Worm (Caenorhabditis elegans) whole organism, early embryonic: ENCODE results near the gene kars-1.

ENCODE experiments used
- B0310.2 ChIP-seq: sonication (generic microtip); optimal IDR thresholded peaks from 2 replicates; lab custom pipeline; 2016; ENCODE audit warnings: mild to moderate bottlenecking, missing genetic modification characterization, missing compliant biosample characterization
- F13C5.2 ChIP-seq: sonication (generic microtip); optimal IDR thresholded peaks from 2 replicates; lab custom pipeline; 2017; ENCODE audit warnings: mild to moderate bottlenecking, missing genetic modification characterization, inconsistent platforms, missing compliant biosample characterization
- aly-1 ChIP-seq: sonication (generic microtip); optimal IDR thresholded peaks from 2 replicates; lab custom pipeline; 2016; ENCODE audit warnings: missing genetic modification characterization, missing compliant biosample characterization
- ama-1 ChIP-seq: fragments of 150-350 bp; optimal IDR thresholded peaks from 2 replicates; lab custom pipeline; 2014
- ceh-13 ChIP-seq: fragments of 200-800 bp; sonication (Bioruptor generic); optimal IDR thresholded peaks from 2 replicates; lab custom pipeline; 2018; ENCODE audit warnings: mild to moderate bottlenecking, missing genetic modification characterization, missing compliant biosample characterization
- ceh-36 ChIP-seq: sonication (generic microtip); optimal IDR thresholded peaks from 2 replicates; lab custom pipeline; 2016; ENCODE audit warnings: missing genetic modification characterization, inconsistent platforms, missing compliant biosample characterization
- ets-7 ChIP-seq: sonication (generic microtip); optimal IDR thresholded peaks from 2 replicates; lab custom pipeline; 2016; ENCODE audit warnings: missing genotype, missing genetic modification characterization, missing compliant biosample characterization
- flt-1 ChIP-seq: fragments of 200-800 bp; sonication (Bioruptor generic); IDR thresholded peaks from 2 replicates; pipeline ENCODE4 v1.3.6; 2022; ENCODE audit warnings: missing genetic modification characterization, missing compliant biosample characterization
- hmbx-1 ChIP-seq: sonication (generic microtip); optimal IDR thresholded peaks from 2 replicates; lab custom pipeline; 2016; ENCODE audit warnings: mild to moderate bottlenecking, missing genetic modification characterization, missing compliant biosample characterization
- hmg-4 ChIP-seq: fragments of 200-800 bp; sonication (Bioruptor generic); optimal IDR thresholded peaks from 2 replicates; lab custom pipeline; 2018; ENCODE audit warnings: mild to moderate bottlenecking, missing genetic modification characterization, missing compliant biosample characterization
- hnd-1 ChIP-seq: sonication (generic microtip); optimal IDR thresholded peaks from 2 replicates; lab custom pipeline; 2016; ENCODE audit warnings: missing genetic modification characterization, missing compliant biosample characterization
- pes-1 ChIP-seq: fragments of 200-800 bp; sonication (Bioruptor generic); IDR thresholded peaks from 2 replicates; pipeline ENCODE4 v1.3.6; 2022; ENCODE audit warnings: missing genetic modification reagents, missing genetic modification characterization, missing compliant biosample characterization
- scrt-1 ChIP-seq: fragments of 200-800 bp; sonication (Bioruptor generic); IDR thresholded peaks from 2 replicates; pipeline ENCODE4 v1.3.6; 2022; ENCODE audit warnings: missing genetic modification characterization, missing compliant biosample characterization
- sea-1 ChIP-seq: fragments of 200-800 bp; sonication (Bioruptor generic); conservative IDR thresholded peaks from 2 replicates; pipeline ENCODE4 v1.3.6; 2022; ENCODE audit warnings: missing genetic modification characterization, missing compliant biosample characterization
- tbx-11 ChIP-seq: fragments of 200-800 bp; sonication (Bioruptor generic); IDR thresholded peaks from 2 replicates; pipeline ENCODE4 v1.3.6; 2022; ENCODE audit warnings: missing genetic modification characterization, missing compliant biosample characterization
- tbx-37 ChIP-seq: fragments of 200-800 bp; sonication (Bioruptor generic); conservative IDR thresholded peaks from 2 replicates; pipeline ENCODE4 v1.3.6; 2022; ENCODE audit warnings: missing genetic modification reagents, missing genetic modification characterization, missing compliant biosample characterization
- tra-4 ChIP-seq: sonication (generic microtip); optimal IDR thresholded peaks from 2 replicates; lab custom pipeline; 2017; ENCODE audit warnings: missing genetic modification characterization, missing compliant biosample characterization

kars-1 gene

ce11 chrII:7102288-7102687, 30.1 kb upstream of the kars-1 start:
- TF ChIP-seq sea-1 (GFP tag; lab: Robert Waterston, UW) (no peak), ceh-13 (no peak), B0310.2 (tag; lab: Kevin White, UChicago) (no peak), hmg-4 (GFP tag; lab: Kevin White, UChicago) (no peak), scrt-1 (no peak), pes-1 (GFP tag; lab: Robert Waterston, UW) (no peak), ceh-36 (tag; lab: Kevin White, UChicago) (no peak), hmbx-1 (tag; lab: Kevin White, UChicago) (no peak), hnd-1 (tag; lab: Kevin White, UChicago) (no peak), F13C5.2 (tag; lab: Kevin White, UChicago) (no peak), tbx-37 (GFP tag; lab: Robert Waterston, UW) (no peak)

ce11 chrII:7100838-7101237, 28.6 kb upstream of the kars-1 start, which contains the start of gene mmaa-1:
Gene mmaa-1 (minus strand): TSS chrII:7101165.
- TF ChIP-seq hnd-1 (tag; lab: Kevin White, UChicago) = no peak
- no peak for TF ChIP-seq sea-1 (GFP tag; lab: Robert Waterston, UW)
- TF ChIP-seq ets-7 (tag; lab: Kevin White, UChicago) = no peak
- no peak for TF ChIP-seq ceh-36 (tag; lab: Kevin White, UChicago)
- TF ChIP-seq ama-1 (lab: Kevin White, UChicago) = no peak
- TF ChIP-seq F13C5.2 (tag; lab: Kevin White, UChicago) = no peak
- TF ChIP-seq hmbx-1 (tag; lab: Kevin White, UChicago) = no peak
- TF ChIP-seq ceh-13 = no peak

- TF ChIP-seq tbx-11 (GFP tag; lab: Robert Waterston, UW) (no peak), hmbx-1 (tag; lab: Kevin White, UChicago) (no peak), hnd-1 (tag; lab: Kevin White, UChicago) (no peak), ceh-13 (no peak), tra-4 (no peak), ceh-36 (tag; lab: Kevin White, UChicago) (no peak), ets-7 (tag; lab: Kevin White, UChicago) (no peak), hmg-4 (GFP tag; lab: Kevin White, UChicago) (no peak), flt-1 (GFP tag; lab: Robert Waterston, UW) (no peak), B0310.2 (tag; lab: Kevin White, UChicago) (no peak), scrt-1 (no peak), aly-1 (tag; lab: Kevin White, UChicago) (no peak), F13C5.2 (tag; lab: Kevin White, UChicago) (no peak), tbx-37 (GFP tag; lab: Robert Waterston, UW) (no peak), pes-1 (GFP tag; lab: Robert Waterston, UW) (no peak)
Observed at ce11 chrII:7099231-7099630, 27.0 kb upstream of the kars-1 start.

- TF ChIP-seq hmbx-1 (tag; lab: Kevin White, UChicago) = no peak
- TF ChIP-seq B0310.2 (tag; lab: Kevin White, UChicago) = no peak
- no peak for TF ChIP-seq ets-7 (tag; lab: Kevin White, UChicago)
- TF ChIP-seq tbx-37 (GFP tag; lab: Robert Waterston, UW) = no peak
- TF ChIP-seq flt-1 (GFP tag; lab: Robert Waterston, UW) = no peak
- no peak for TF ChIP-seq hmg-4 (GFP tag; lab: Kevin White, UChicago)
- TF ChIP-seq ama-1 (lab: Kevin White, UChicago) = no peak
- no peak for TF ChIP-seq ceh-36 (tag; lab: Kevin White, UChicago)
- TF ChIP-seq ceh-13 = no peak
- TF ChIP-seq sea-1 (GFP tag; lab: Robert Waterston, UW) = no peak
- TF ChIP-seq scrt-1 = no peak
- TF ChIP-seq hnd-1 (tag; lab: Kevin White, UChicago) = no peak
- TF ChIP-seq F13C5.2 (tag; lab: Kevin White, UChicago) = no peak
- TF ChIP-seq aly-1 (tag; lab: Kevin White, UChicago) = no peak
- no peak for TF ChIP-seq pes-1 (GFP tag; lab: Robert Waterston, UW)
Observed at ce11 chrII:7098578-7098977, 26.4 kb upstream of the kars-1 start, which contains the start of gene mct-5. Gene mct-5 (minus strand): TSS chrII:7098593.

- TF ChIP-seq hmbx-1 (tag; lab: Kevin White, UChicago) = no peak
- TF ChIP-seq hnd-1 (tag; lab: Kevin White, UChicago) = no peak
- TF ChIP-seq B0310.2 (tag; lab: Kevin White, UChicago) = no peak
- TF ChIP-seq aly-1 (tag; lab: Kevin White, UChicago) = no peak
- TF ChIP-seq pes-1 (GFP tag; lab: Robert Waterston, UW) = no peak
- no peak for TF ChIP-seq F13C5.2 (tag; lab: Kevin White, UChicago)
- no peak for TF ChIP-seq scrt-1
- no peak for TF ChIP-seq tbx-37 (GFP tag; lab: Robert Waterston, UW)
- TF ChIP-seq flt-1 (GFP tag; lab: Robert Waterston, UW) = no peak
- no peak for TF ChIP-seq ama-1 (lab: Kevin White, UChicago)
- TF ChIP-seq ceh-36 (tag; lab: Kevin White, UChicago) = no peak
- TF ChIP-seq sea-1 (GFP tag; lab: Robert Waterston, UW) = no peak
Observed at ce11 chrII:7095970-7096369, 23.8 kb upstream of the kars-1 start.

- TF ChIP-seq B0310.2 (tag; lab: Kevin White, UChicago) (peak; percentile 19), sea-1 (GFP tag; lab: Robert Waterston, UW) (0 out of 2 replicates have a peak, but pooled peaks have one; percentile 18), ets-7 (tag; lab: Kevin White, UChicago) (no peak), hnd-1 (tag; lab: Kevin White, UChicago) (no peak), ceh-13 (no peak), aly-1 (tag; lab: Kevin White, UChicago) (no peak), tra-4 (no peak)
Observed at ce11 chrII:7093339-7093821, 21.2 kb upstream of the kars-1 start, which contains the start of gene T02G5.3. Gene T02G5.3 (plus strand): TSS chrII:7093389.

ce11 chrII:7090852-7091251, 18.6 kb upstream of the kars-1 start:
- no peak for TF ChIP-seq scrt-1
- no peak for TF ChIP-seq ceh-36 (tag; lab: Kevin White, UChicago)
- TF ChIP-seq hmg-4 (GFP tag; lab: Kevin White, UChicago) = peak; percentile 44
- no peak for TF ChIP-seq tbx-37 (GFP tag; lab: Robert Waterston, UW)
- TF ChIP-seq pes-1 (GFP tag; lab: Robert Waterston, UW) = 0 out of 2 replicates have a peak, but pooled peaks have one; percentile 4
